Worm (Caenorhabditis elegans) whole organism, young adult: ENCODE measurements around the gene clec-140.

Experiments used
- C06A6.2 ChIP-seq: fragments of 200-800 bp; sonication (Bioruptor generic); conservative IDR thresholded peaks from 2 replicates; pipeline ENCODE4 v1.3.6; 2022; ENCODE audit warnings: missing genetic modification characterization, missing compliant biosample characterization
- C17E4.6 ChIP-seq: fragments of 200-800 bp; sonication (Bioruptor generic); IDR thresholded peaks from 2 replicates; pipeline ENCODE4 v1.3.6; 2022; ENCODE audit warnings: missing genetic modification reagents, missing genetic modification characterization, missing compliant biosample characterization
- F39B2.1 ChIP-seq: fragments of 200-800 bp; sonication (Bioruptor generic); IDR thresholded peaks from 2 replicates; pipeline ENCODE4 v1.3.6; 2022; ENCODE audit warnings: missing genetic modification reagents, missing genetic modification characterization, missing compliant biosample characterization
- F52B5.7 ChIP-seq: sonication (generic microtip); optimal IDR thresholded peaks from 2 replicates; lab custom pipeline; 2016; ENCODE audit warnings: mild to moderate bottlenecking, missing genetic modification characterization, missing compliant biosample characterization
- F57A8.1 ChIP-seq: fragments of 200-800 bp; sonication (Bioruptor generic); optimal IDR thresholded peaks from 2 replicates; lab custom pipeline; 2018; ENCODE audit warnings: mild to moderate bottlenecking, missing genetic modification characterization, moderate library complexity, missing compliant biosample characterization
- Y53G8AR.9 ChIP-seq: fragments of 200-800 bp; sonication (Bioruptor generic); conservative IDR thresholded peaks from 2 replicates; pipeline ENCODE4 v1.3.6; 2022; ENCODE audit warnings: missing genetic modification reagents, missing genetic modification characterization, missing compliant biosample characterization
- Y95B8A.8 ChIP-seq: fragments of 200-800 bp; sonication (Bioruptor generic); IDR thresholded peaks from 2 replicates; pipeline ENCODE4 v1.3.6; 2022; ENCODE audit warnings: missing genetic modification reagents, missing genetic modification characterization, missing compliant biosample characterization
- athp-1 ChIP-seq: sonication (generic microtip); optimal IDR thresholded peaks from 2 replicates; lab custom pipeline; 2017; ENCODE audit warnings: mild to moderate bottlenecking, missing genetic modification characterization, missing compliant biosample characterization
- attf-5 ChIP-seq: fragments of 200-800 bp; sonication (Bioruptor generic); optimal IDR thresholded peaks from 2 replicates; lab custom pipeline; 2018; ENCODE audit warnings: mild to moderate bottlenecking, missing genetic modification characterization, missing compliant biosample characterization
- bed-2 ChIP-seq: fragments of 200-800 bp; sonication (Bioruptor generic); IDR thresholded peaks from 2 replicates; pipeline ENCODE4 v1.3.6; 2022; ENCODE audit warnings: missing genetic modification reagents, missing genetic modification characterization, missing compliant biosample characterization
- ceh-100 ChIP-seq: fragments of 200-800 bp; sonication (Bioruptor generic); IDR thresholded peaks from 2 replicates; pipeline ENCODE4 v1.3.6; 2022; ENCODE audit warnings: missing genetic modification reagents, missing genetic modification characterization, missing compliant biosample characterization
- ceh-58 ChIP-seq: fragments of 200-800 bp; sonication (Bioruptor generic); IDR thresholded peaks from 2 replicates; pipeline ENCODE4 v1.3.6; 2022; ENCODE audit warnings: missing genetic modification characterization, missing compliant biosample characterization
- chd-7 ChIP-seq: sonication (generic microtip); optimal IDR thresholded peaks from 2 replicates; lab custom pipeline; 2016; ENCODE audit warnings: mild to moderate bottlenecking, missing genetic modification characterization, moderate library complexity, missing compliant biosample characterization
- efl-1 ChIP-seq: fragments of 150-350 bp; optimal IDR thresholded peaks from 2 replicates; lab custom pipeline; 2014; ENCODE audit warnings: missing biosample characterization, missing genetic modification reagents, missing genetic modification characterization
- egl-44 ChIP-seq: fragments of 200-800 bp; sonication (Bioruptor generic); IDR thresholded peaks from 2 replicates; pipeline ENCODE4 v1.3.6; 2022; ENCODE audit warnings: missing genetic modification reagents, missing genetic modification characterization, missing compliant biosample characterization
- egrh-3 ChIP-seq: fragments of 200-800 bp; sonication (Bioruptor generic); IDR thresholded peaks from 2 replicates; pipeline ENCODE4 v1.3.6; 2022; ENCODE audit warnings: missing genetic modification reagents, missing genetic modification characterization, missing compliant biosample characterization
- ekl-4 ChIP-seq: fragments of 200-800 bp; sonication (Bioruptor generic); IDR thresholded peaks from 2 replicates; pipeline ENCODE4 v1.3.6; 2022; ENCODE audit warnings: missing genetic modification reagents, missing genetic modification characterization, missing compliant biosample characterization
- gei-17 ChIP-seq: fragments of 200-800 bp; sonication (Bioruptor generic); optimal IDR thresholded peaks from 2 replicates; lab custom pipeline; 2018; ENCODE audit warnings: mild to moderate bottlenecking, missing genetic modification characterization, missing compliant biosample characterization
- hmg-1.2 ChIP-seq: fragments of 200-800 bp; sonication (Bioruptor generic); IDR thresholded peaks from 2 replicates; pipeline ENCODE4 v1.3.6; 2022; ENCODE audit warnings: missing genetic modification reagents, missing genetic modification characterization, missing compliant biosample characterization
- hrde-1 ChIP-seq: sonication (generic microtip); optimal IDR thresholded peaks from 2 replicates; lab custom pipeline; 2016; ENCODE audit warnings: missing genetic modification characterization, mild to moderate bottlenecking, missing compliant biosample characterization, moderate library complexity, missing genotype, missing genetic modification reagents, borderline replicate concordance
- hsf-1 ChIP-seq: fragments of 200-800 bp; sonication (Bioruptor generic); IDR thresholded peaks from 2 replicates; pipeline ENCODE4 v1.3.6; 2022; ENCODE audit warnings: missing genetic modification reagents, missing genetic modification characterization, missing compliant biosample characterization
- lin-35 ChIP-seq, 3 experiments: fragments of 150-350 bp in 2 of 3; sonication (generic microtip) in 1 of 3; optimal IDR thresholded peaks; 2 replicates each; lab custom pipeline; 2014 to 2018; ENCODE audit warnings: missing biosample characterization in 3 of 3, missing genetic modification characterization in 3 of 3, missing genetic modification reagents in 3 of 3
- lir-1 ChIP-seq: fragments of 200-800 bp; sonication (Bioruptor generic); conservative IDR thresholded peaks from 2 replicates; pipeline ENCODE4 v1.3.6; 2022; ENCODE audit warnings: missing genetic modification reagents, missing genetic modification characterization, missing compliant biosample characterization
- madf-6 ChIP-seq: fragments of 200-800 bp; sonication (Bioruptor generic); IDR thresholded peaks from 2 replicates; pipeline ENCODE4 v1.3.6; 2022; ENCODE audit warnings: missing genetic modification reagents, missing genetic modification characterization, missing compliant biosample characterization
- mes-4 ChIP-seq: sonication (generic microtip); optimal IDR thresholded peaks from 2 replicates; lab custom pipeline; 2016; ENCODE audit warnings: missing genotype, missing genetic modification characterization, missing compliant biosample characterization
- nfyb-1 ChIP-seq: fragments of 200-800 bp; sonication (Bioruptor generic); IDR thresholded peaks from 2 replicates; pipeline ENCODE4 v1.3.6; 2022; ENCODE audit warnings: missing genetic modification reagents, missing genetic modification characterization, missing compliant biosample characterization
- nhr-179 ChIP-seq: sonication (generic microtip); optimal IDR thresholded peaks from 2 replicates; lab custom pipeline; 2016; ENCODE audit warnings: mild to moderate bottlenecking, missing genetic modification characterization, missing compliant biosample characterization
- nhr-27 ChIP-seq: fragments of 200-800 bp; sonication (Bioruptor generic); optimal IDR thresholded peaks from 2 replicates; lab custom pipeline; 2018; ENCODE audit warnings: mild to moderate bottlenecking, missing genetic modification characterization, moderate library complexity, missing compliant biosample characterization
- nhr-80 ChIP-seq: sonication (generic microtip); optimal IDR thresholded peaks from 2 replicates; lab custom pipeline; 2016; ENCODE audit warnings: missing genetic modification characterization, missing compliant biosample characterization
- pbrm-1 ChIP-seq: fragments of 200-800 bp; sonication (Bioruptor generic); IDR thresholded peaks from 2 replicates; pipeline ENCODE4 v1.3.6; 2022; ENCODE audit warnings: missing genetic modification reagents, missing genetic modification characterization, missing compliant biosample characterization
- rcor-1 ChIP-seq: fragments of 200-800 bp; sonication (Bioruptor generic); IDR thresholded peaks from 2 replicates; pipeline ENCODE4 v1.3.6; 2022; ENCODE audit warnings: missing genetic modification reagents, missing genetic modification characterization, missing compliant biosample characterization
- rpc-1 ChIP-seq, 2 experiments: fragments of 150-350 bp in 1 of 2; sonication (generic microtip) in 1 of 2; optimal IDR thresholded peaks; 2 replicates each; lab custom pipeline; 2014 to 2018; ENCODE audit warnings: missing biosample characterization in 1 of 2, missing genetic modification characterization in 1 of 2, missing genetic modification reagents in 1 of 2, missing genotype in 1 of 2
- snpc-1.3 ChIP-seq: sonication (generic microtip); optimal IDR thresholded peaks from 2 replicates; lab custom pipeline; 2017; ENCODE audit warnings: missing genetic modification characterization, mild to moderate bottlenecking, missing compliant biosample characterization, antibody characterized with exemption, moderate library complexity, missing genotype, missing genetic modification reagents; ENCODE audit not compliant: insufficient read depth
- snpc-4 ChIP-seq, 5 experiments: fragments of 150-350 bp in 1 of 5; sonication (generic microtip) in 4 of 5; optimal IDR thresholded peaks; 2 replicates each; lab custom pipeline; 2014 to 2018; ENCODE audit warnings: missing genetic modification characterization in 5 of 5, missing biosample characterization in 3 of 5, antibody characterized with exemption in 2 of 5, mild to moderate bottlenecking in 2 of 5, missing compliant biosample characterization in 2 of 5, missing genotype in 2 of 5, moderate library complexity in 2 of 5, missing genetic modification reagents in 1 of 5
- tbp1 ChIP-seq: fragments of 200-800 bp; sonication (Bioruptor generic); optimal IDR thresholded peaks from 2 replicates; lab custom pipeline; 2018; ENCODE audit warnings: mild to moderate bottlenecking, missing genetic modification characterization, missing compliant biosample characterization
- xnd-1 ChIP-seq: sonication (generic microtip); optimal IDR thresholded peaks from 2 replicates; lab custom pipeline; 2016; ENCODE audit warnings: missing genotype, missing genetic modification reagents, missing genetic modification characterization, missing compliant biosample characterization
- zim-3 ChIP-seq: sonication (generic microtip); optimal IDR thresholded peaks from 2 replicates; lab custom pipeline; 2017; ENCODE audit warnings: mild to moderate bottlenecking, missing genetic modification characterization, moderate library complexity, missing compliant biosample characterization
- ztf-18 ChIP-seq: sonication (generic microtip); optimal IDR thresholded peaks from 2 replicates; lab custom pipeline; 2016; ENCODE audit warnings: missing genotype, mild to moderate bottlenecking, missing genetic modification characterization, missing compliant biosample characterization
- ztf-26 ChIP-seq: sonication (generic microtip); optimal IDR thresholded peaks from 2 replicates; lab custom pipeline; 2017; ENCODE audit warnings: missing genetic modification characterization, missing compliant biosample characterization
- ztf-28 ChIP-seq: fragments of 200-800 bp; sonication (Bioruptor generic); IDR thresholded peaks from 2 replicates; pipeline ENCODE4 v1.3.6; 2022; ENCODE audit warnings: missing genetic modification reagents, missing genetic modification characterization, missing compliant biosample characterization

clec-140 gene

DNA sequence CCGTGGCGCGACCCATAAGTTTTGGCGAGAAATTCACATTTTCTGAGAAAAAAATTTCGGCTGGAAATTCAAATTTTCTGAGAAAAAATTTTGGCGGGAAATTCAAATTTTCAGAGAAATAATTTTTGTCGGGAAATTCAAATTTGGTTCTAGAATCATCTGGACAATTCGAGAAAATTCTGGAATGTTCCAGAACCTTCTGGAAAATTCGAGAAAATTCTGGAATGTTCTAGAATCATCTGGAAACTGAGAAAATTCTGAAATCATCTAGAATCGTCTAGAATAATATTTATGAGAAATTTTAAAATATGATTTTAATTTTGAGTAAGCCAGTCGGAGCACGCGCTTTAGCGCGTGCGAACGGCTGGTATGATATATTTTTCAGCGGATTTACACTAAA is 12.0 kb downstream of the clec-140 start:
- TF ChIP-seq hsf-1 (GFP tag; lab: Robert Waterston, UW), result peak; percentile 93
- no peak for TF ChIP-seq zim-3 (tag; lab: Kevin White, UChicago)
- no peak for TF ChIP-seq tbp1 (GFP tag; lab: Kevin White, UChicago)
- TF ChIP-seq chd-7, result no peak
- peak; percentile 6 for TF ChIP-seq rpc-1 (optimal IDR thresholded peaks at IDR 0.05; lab: Kevin White, UChicago)
- no peak for TF ChIP-seq rpc-1 (tag; optimal IDR thresholded peaks at IDR 0.05; lab: Kevin White, UChicago)
- TF ChIP-seq ztf-26 (tag; lab: Kevin White, UChicago), result no peak

DNA sequence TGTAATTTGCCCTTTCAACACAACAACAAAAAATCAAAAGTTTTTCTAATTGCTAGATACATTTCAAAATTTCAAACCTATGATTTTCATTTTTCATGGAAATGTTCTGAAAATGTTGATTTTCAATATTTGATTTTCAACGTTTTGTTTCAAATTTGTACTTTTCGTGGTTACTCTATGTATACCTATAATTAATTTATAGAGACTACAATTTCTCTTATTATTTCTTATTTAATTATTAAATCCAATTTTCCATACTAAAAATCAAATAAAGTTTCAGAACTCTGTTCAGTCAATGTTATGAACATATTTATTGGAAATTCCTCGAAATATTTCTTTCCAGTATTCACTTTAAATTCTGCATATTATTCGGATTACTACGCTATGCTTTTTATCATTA is 14.1 kb downstream of the clec-140 start, which contains the start of gene sre-39:
sre-39 (plus strand) TSS at position 301 of the 400 bp plus-strand sequence.
- TF ChIP-seq nhr-27 (tag; lab: Kevin White, UChicago), result no peak
- no peak for TF ChIP-seq nfyb-1 (GFP tag; lab: Robert Waterston, UW)

DNA sequence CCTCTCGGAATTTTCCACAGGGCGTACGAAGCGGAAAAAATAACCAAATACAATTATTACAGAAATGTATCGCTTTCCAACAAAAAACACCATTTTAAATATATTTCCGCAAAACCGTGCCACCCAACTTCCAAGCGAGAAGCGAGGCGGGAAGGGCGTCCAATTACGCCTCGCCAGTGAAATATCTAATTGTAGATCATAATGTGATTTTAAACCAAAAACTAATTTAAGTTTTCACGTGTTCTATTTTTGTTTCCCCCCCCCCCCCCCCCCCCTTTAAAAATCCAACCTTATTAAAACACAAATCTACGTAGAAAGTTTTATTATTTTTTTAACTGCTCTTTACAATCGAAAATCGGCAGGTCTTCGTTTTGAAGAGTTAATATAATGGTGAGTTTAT is 16.6 kb downstream of the clec-140 start, which contains the start of gene F10G7.12:
F10G7.12 (plus strand) TSS at position 301 of the 400 bp plus-strand sequence.
- TF ChIP-seq egl-44 (GFP tag; lab: Robert Waterston, UW), result no peak
- no peak for TF ChIP-seq ztf-26 (tag; lab: Kevin White, UChicago)
- TF ChIP-seq lir-1, result no peak
- no peak for TF ChIP-seq C17E4.6
- no peak for TF ChIP-seq nhr-179 (tag; lab: Kevin White, UChicago)
- TF ChIP-seq C06A6.2, result no peak
- no peak for TF ChIP-seq F52B5.7
- no peak for TF ChIP-seq lin-35 (GFP tag; optimal IDR thresholded peaks at IDR 0.05; lab: Kevin White, UChicago)
- no peak for TF ChIP-seq gei-17
- TF ChIP-seq ceh-58 (GFP tag; lab: Robert Waterston, UW), result no peak
- no peak for TF ChIP-seq F57A8.1 (GFP tag; lab: Kevin White, UChicago)
- TF ChIP-seq snpc-1.3 (tag; lab: Kevin White, UChicago), result no peak
- no peak for TF ChIP-seq efl-1
- no peak for TF ChIP-seq zim-3 (tag; lab: Kevin White, UChicago)
- TF ChIP-seq, all 124 proteins: peak for 0

DNA sequence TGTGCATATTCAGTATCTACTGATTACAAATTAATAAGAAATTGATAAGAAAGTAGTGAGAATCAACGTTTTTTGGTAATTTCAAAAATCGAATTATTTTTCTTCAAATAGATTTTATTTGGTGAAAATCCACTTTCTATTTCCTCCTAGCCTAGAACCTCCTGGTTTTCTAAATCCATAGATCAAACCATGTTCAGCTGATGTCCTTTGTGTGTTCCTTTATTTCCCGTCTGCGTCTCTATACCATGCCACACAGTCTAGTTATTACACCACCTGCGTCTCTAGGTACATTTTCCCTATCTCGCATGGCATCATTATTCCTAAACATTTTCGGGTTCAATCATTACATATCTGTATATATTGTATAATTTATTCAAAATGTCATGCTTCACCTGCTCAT is 20.3 kb downstream of the clec-140 start, which contains the start of gene F10G7.5:
F10G7.5 (plus strand) TSS at position 286 of the 400 bp plus-strand sequence.
- peak; percentile 1 for TF ChIP-seq nhr-80 (tag; lab: Kevin White, UChicago)
- peak; percentile 4 for TF ChIP-seq attf-5 (GFP tag; lab: Kevin White, UChicago)
- no peak for TF ChIP-seq ztf-28
- peak; percentile 93 for TF ChIP-seq hmg-1.2 (GFP tag; lab: Robert Waterston, UW)

DNA sequence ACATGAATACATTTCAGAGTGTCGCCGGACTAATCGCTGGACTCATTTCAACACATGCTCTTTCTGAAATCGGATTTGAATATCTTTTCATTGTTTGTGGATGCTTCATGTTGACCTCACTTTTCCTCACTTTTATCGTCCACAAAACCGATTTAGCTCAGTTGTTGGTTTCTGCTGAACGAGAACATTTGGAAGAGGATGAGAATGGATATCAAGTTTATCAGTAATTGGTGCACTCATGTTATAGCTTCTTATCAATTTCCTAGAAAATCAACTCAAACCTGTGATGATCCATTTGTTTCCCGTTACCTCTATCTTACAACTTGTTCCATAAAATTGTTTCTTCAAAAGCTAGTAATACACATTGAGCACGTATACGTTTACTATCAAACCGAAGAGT is 23.2 kb downstream of the clec-140 start:
- peak; percentile 56 for TF ChIP-seq nhr-27 (tag; lab: Kevin White, UChicago)
- no peak for TF ChIP-seq egrh-3 (GFP tag; lab: Robert Waterston, UW)
- no peak for TF ChIP-seq snpc-4 (GFP tag; optimal IDR thresholded peaks at IDR 0.05; lab: Kevin White, UChicago)
- TF ChIP-seq snpc-4 (tag; optimal IDR thresholded peaks at IDR 0.05; lab: Kevin White, UChicago), result peak in 1 of 4 experiments; percentile 45
- 0 out of 2 replicates have a peak, but pooled peaks have one; percentile 28 for TF ChIP-seq rcor-1
- TF ChIP-seq mes-4 (tag; lab: Kevin White, UChicago), result no peak
- 0 out of 2 replicates have a peak, but pooled peaks have one; percentile 53 for TF ChIP-seq hsf-1 (GFP tag; lab: Robert Waterston, UW)
- TF ChIP-seq Y95B8A.8 (GFP tag; lab: Robert Waterston, UW), result no peak
- peak; percentile 51; the same call in 1 of the 2 replicates for TF ChIP-seq F39B2.1
- TF ChIP-seq madf-6 (GFP tag; lab: Robert Waterston, UW), result peak; percentile 69
- TF ChIP-seq ekl-4 (GFP tag; lab: Robert Waterston, UW), result peak; percentile 56; the same call in 1 of the 2 replicates
- no peak for TF ChIP-seq bed-2 (GFP tag; lab: Robert Waterston, UW)
- TF ChIP-seq nfyb-1 (GFP tag; lab: Robert Waterston, UW), result no peak
- TF ChIP-seq xnd-1 (tag; lab: Kevin White, UChicago), result peak; percentile 52
- TF ChIP-seq ceh-100 (GFP tag; lab: Robert Waterston, UW), result no peak
- TF ChIP-seq pbrm-1 (GFP tag; lab: Robert Waterston, UW), result 0 out of 2 replicates have a peak, but pooled peaks have one; percentile 22
- 0 out of 2 replicates have a peak, but pooled peaks have one; percentile 61 for TF ChIP-seq Y53G8AR.9 (GFP tag; lab: Robert Waterston, UW)
- TF ChIP-seq hrde-1 (tag; lab: Kevin White, UChicago), result peak; percentile 86
- TF ChIP-seq athp-1 (tag; lab: Kevin White, UChicago), result peak; percentile 40
- no peak for TF ChIP-seq ztf-18 (tag; lab: Kevin White, UChicago)
